Worm (Caenorhabditis elegans) whole organism, late embryonic: ENCODE results near the gene ggtb-1.

Source experiments
- C08G9.2 ChIP-seq: sonication (generic microtip); optimal IDR thresholded peaks from 2 replicates; lab custom pipeline; 2016; ENCODE audit warnings: mild to moderate bottlenecking, missing genetic modification characterization, moderate library complexity, missing compliant biosample characterization
- K09A11.1 ChIP-seq: sonication (generic microtip); optimal IDR thresholded peaks from 2 replicates; lab custom pipeline; 2017; ENCODE audit warnings: antibody characterized with exemption, mild to moderate bottlenecking, missing genetic modification characterization, missing compliant biosample characterization; ENCODE audit not compliant: insufficient read depth
- ceh-14 ChIP-seq: sonication (generic microtip); optimal IDR thresholded peaks from 2 replicates; lab custom pipeline; 2016; ENCODE audit warnings: missing genotype, missing genetic modification characterization, missing compliant biosample characterization
- ceh-18 ChIP-seq: sonication (generic microtip); optimal IDR thresholded peaks from 2 replicates; lab custom pipeline; 2016; ENCODE audit warnings: missing genetic modification characterization, missing compliant biosample characterization
- ceh-22 ChIP-seq: sonication (generic microtip); optimal IDR thresholded peaks from 2 replicates; lab custom pipeline; 2017; ENCODE audit warnings: missing biosample characterization, missing genetic modification characterization
- ceh-30 ChIP-seq: fragments of 150-350 bp; optimal IDR thresholded peaks from 2 replicates; lab custom pipeline; 2014; ENCODE audit warnings: missing biosample characterization, missing genetic modification characterization
- ceh-34 ChIP-seq: sonication (generic microtip); optimal IDR thresholded peaks from 2 replicates; lab custom pipeline; 2016; ENCODE audit warnings: mild to moderate bottlenecking, missing genetic modification characterization, missing compliant biosample characterization
- ceh-45 ChIP-seq: fragments of 200-800 bp; sonication (Bioruptor generic); IDR thresholded peaks from 2 replicates; pipeline ENCODE4 v1.3.6; 2022; ENCODE audit warnings: missing genetic modification reagents, missing genetic modification characterization, missing compliant biosample characterization
- ceh-6 ChIP-seq: fragments of 200-800 bp; sonication (Bioruptor generic); optimal IDR thresholded peaks from 2 replicates; lab custom pipeline; 2018; ENCODE audit warnings: mild to moderate bottlenecking, missing genetic modification characterization, missing compliant biosample characterization
- ceh-9 ChIP-seq: sonication (generic microtip); optimal IDR thresholded peaks from 2 replicates; lab custom pipeline; 2016; ENCODE audit warnings: mild to moderate bottlenecking, missing genetic modification characterization, inconsistent platforms, missing compliant biosample characterization
- che-1 ChIP-seq: sonication (generic microtip); optimal IDR thresholded peaks from 2 replicates; lab custom pipeline; 2016; ENCODE audit warnings: mild to moderate bottlenecking, missing genetic modification characterization, missing compliant biosample characterization
- dmd-4 ChIP-seq: sonication (generic microtip); optimal IDR thresholded peaks from 2 replicates; lab custom pipeline; 2016; ENCODE audit warnings: borderline replicate concordance, missing genetic modification characterization, missing compliant biosample characterization
- dve-1 ChIP-seq: sonication (generic microtip); optimal IDR thresholded peaks from 2 replicates; lab custom pipeline; 2017; ENCODE audit warnings: antibody characterized with exemption, mild to moderate bottlenecking, missing genetic modification characterization, missing compliant biosample characterization
- elt-2 ChIP-seq: sonication (generic microtip); optimal IDR thresholded peaks from 2 replicates; lab custom pipeline; 2016; ENCODE audit warnings: missing genetic modification reagents, missing genetic modification characterization, missing compliant biosample characterization
- elt-4 ChIP-seq: sonication (generic microtip); optimal IDR thresholded peaks from 2 replicates; lab custom pipeline; 2016; ENCODE audit warnings: missing genetic modification characterization, missing compliant biosample characterization
- ets-4 ChIP-seq: sonication (generic microtip); optimal IDR thresholded peaks from 2 replicates; lab custom pipeline; 2016; ENCODE audit warnings: missing genetic modification characterization, missing compliant biosample characterization
- eyg-1 ChIP-seq: sonication (generic microtip); optimal IDR thresholded peaks from 2 replicates; lab custom pipeline; 2016; ENCODE audit warnings: missing genotype, missing genetic modification characterization, missing compliant biosample characterization
- fax-1 ChIP-seq: sonication (generic microtip); optimal IDR thresholded peaks from 2 replicates; lab custom pipeline; 2016; ENCODE audit warnings: missing genotype, missing genetic modification characterization, missing compliant biosample characterization
- fkh-10 ChIP-seq: fragments of 150-350 bp; optimal IDR thresholded peaks from 2 replicates; lab custom pipeline; 2014; ENCODE audit warnings: missing biosample characterization, missing genetic modification reagents, missing genetic modification characterization
- fkh-6 ChIP-seq: sonication (generic microtip); optimal IDR thresholded peaks from 2 replicates; lab custom pipeline; 2016; ENCODE audit warnings: missing genetic modification characterization, missing compliant biosample characterization
- gmeb-2 ChIP-seq: sonication (generic microtip); optimal IDR thresholded peaks from 2 replicates; lab custom pipeline; 2016; ENCODE audit warnings: missing genetic modification characterization, inconsistent platforms, missing compliant biosample characterization
- hlh-13 ChIP-seq: fragments of 200-800 bp; sonication (Bioruptor generic); optimal IDR thresholded peaks from 2 replicates; lab custom pipeline; 2018; ENCODE audit warnings: mild to moderate bottlenecking, missing genetic modification characterization, missing compliant biosample characterization
- hlh-30 ChIP-seq: sonication (generic microtip); optimal IDR thresholded peaks from 2 replicates; lab custom pipeline; 2017; ENCODE audit warnings: antibody characterized with exemption, missing genetic modification characterization, missing compliant biosample characterization; ENCODE audit not compliant: insufficient read depth
- hlh-8 ChIP-seq: sonication (generic microtip); optimal IDR thresholded peaks from 2 replicates; lab custom pipeline; 2016; ENCODE audit warnings: missing genotype, missing genetic modification characterization, missing compliant biosample characterization
- lim-6 ChIP-seq: sonication (generic microtip); optimal IDR thresholded peaks from 2 replicates; lab custom pipeline; 2016; ENCODE audit warnings: missing genetic modification characterization, missing compliant biosample characterization
- lin-11 ChIP-seq: fragments of 200-800 bp; sonication (Bioruptor generic); optimal IDR thresholded peaks from 2 replicates; lab custom pipeline; 2018; ENCODE audit warnings: mild to moderate bottlenecking, missing genetic modification characterization, missing compliant biosample characterization
- madf-2 ChIP-seq: sonication (generic microtip); optimal IDR thresholded peaks from 2 replicates; lab custom pipeline; 2017; ENCODE audit warnings: missing genetic modification characterization, missing compliant biosample characterization
- nfya-1 ChIP-seq: sonication (generic microtip); optimal IDR thresholded peaks from 2 replicates; lab custom pipeline; 2017; ENCODE audit warnings: missing genetic modification characterization, mild to moderate bottlenecking, missing compliant biosample characterization, antibody characterized with exemption, moderate library complexity
- nhr-232 ChIP-seq: sonication (generic microtip); optimal IDR thresholded peaks from 2 replicates; lab custom pipeline; 2016; ENCODE audit warnings: missing genetic modification characterization, missing compliant biosample characterization
- odd-2 ChIP-seq: sonication (generic microtip); optimal IDR thresholded peaks from 2 replicates; lab custom pipeline; 2017; ENCODE audit warnings: antibody characterized with exemption, mild to moderate bottlenecking, missing genetic modification characterization, missing compliant biosample characterization
- pag-3 ChIP-seq: sonication (generic microtip); optimal IDR thresholded peaks from 2 replicates; lab custom pipeline; 2016; ENCODE audit warnings: missing compliant biosample characterization, missing genetic modification characterization, borderline replicate concordance
- pat-9 ChIP-seq: fragments of 200-800 bp; sonication (Bioruptor generic); optimal IDR thresholded peaks from 2 replicates; lab custom pipeline; 2018; ENCODE audit warnings: mild to moderate bottlenecking, missing genetic modification characterization, moderate library complexity, missing compliant biosample characterization
- pax-1 ChIP-seq: fragments of 150-350 bp; optimal IDR thresholded peaks from 2 replicates; lab custom pipeline; 2014; ENCODE audit warnings: missing biosample characterization, missing genetic modification characterization
- pha-2 ChIP-seq: sonication (generic microtip); optimal IDR thresholded peaks from 2 replicates; lab custom pipeline; 2017; ENCODE audit warnings: mild to moderate bottlenecking, missing genetic modification characterization, missing compliant biosample characterization
- pha-4 ChIP-seq: fragments of 150-350 bp; optimal IDR thresholded peaks from 2 replicates; lab custom pipeline; 2018; ENCODE audit warnings: missing biosample characterization, missing genetic modification reagents, missing genetic modification characterization
- pqm-1 ChIP-seq: sonication (generic microtip); optimal IDR thresholded peaks from 2 replicates; lab custom pipeline; 2016; ENCODE audit warnings: missing genetic modification characterization, missing compliant biosample characterization
- ref-2 ChIP-seq: sonication (generic microtip); optimal IDR thresholded peaks from 2 replicates; lab custom pipeline; 2016; ENCODE audit warnings: missing genetic modification characterization, missing compliant biosample characterization
- rnt-1 ChIP-seq: sonication (generic microtip); optimal IDR thresholded peaks from 2 replicates; lab custom pipeline; 2016; ENCODE audit warnings: missing genetic modification characterization, missing compliant biosample characterization
- sox-2 ChIP-seq: fragments of 200-800 bp; sonication (Bioruptor generic); IDR thresholded peaks from 2 replicates; pipeline ENCODE4 v1.3.6; 2022; ENCODE audit warnings: missing genetic modification reagents, missing genetic modification characterization, missing compliant biosample characterization
- sox-4 ChIP-seq: sonication (generic microtip); optimal IDR thresholded peaks from 2 replicates; lab custom pipeline; 2017; ENCODE audit warnings: mild to moderate bottlenecking, missing genetic modification characterization, inconsistent platforms, missing compliant biosample characterization
- tbx-7 ChIP-seq: sonication (generic microtip); optimal IDR thresholded peaks from 2 replicates; lab custom pipeline; 2016; ENCODE audit warnings: missing genotype, missing genetic modification characterization, missing compliant biosample characterization
- unc-3 ChIP-seq, 2 experiments: fragments of 200-800 bp in 1 of 2; sonication (Bioruptor generic) in 1 of 2; sonication (generic microtip) in 1 of 2; conservative IDR thresholded peaks in 1 of 2; optimal IDR thresholded peaks in 1 of 2; 2 replicates each; pipeline versions ENCODE4 v1.3.6 to Lab custom; 2016 to 2022; ENCODE audit warnings: missing compliant biosample characterization in 2 of 2, missing genetic modification characterization in 2 of 2, missing genetic modification reagents in 1 of 2
- unc-86 ChIP-seq: sonication (generic microtip); optimal IDR thresholded peaks from 2 replicates; lab custom pipeline; 2016; ENCODE audit warnings: missing genetic modification characterization, missing compliant biosample characterization
- zip-5 ChIP-seq: sonication (generic microtip); optimal IDR thresholded peaks from 2 replicates; lab custom pipeline; 2016; ENCODE audit warnings: missing genetic modification characterization, missing compliant biosample characterization

The ggtb-1 gene

DNA sequence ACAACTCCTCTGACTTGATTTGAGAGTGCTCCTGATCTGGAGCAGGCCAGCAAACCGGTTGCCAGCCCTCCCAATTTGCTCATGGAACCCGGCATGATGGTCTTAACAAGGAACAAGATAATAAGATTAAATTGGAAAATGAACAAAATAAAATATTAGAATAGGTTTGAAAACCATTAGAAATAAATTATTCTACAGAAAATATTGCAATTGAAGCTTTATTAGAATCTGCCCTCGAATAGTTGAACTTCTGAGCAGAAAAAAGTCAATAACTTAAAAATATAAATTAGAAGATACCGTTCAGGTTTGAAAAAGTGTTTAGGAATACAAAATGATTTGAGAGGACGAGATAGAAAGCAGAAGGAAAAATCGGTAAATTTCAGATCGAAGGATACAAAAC lies 25.1 kb downstream of the ggtb-1 start, which contains the start of gene nuo-4:
Gene nuo-4, minus strand, starts transcription at position 101 of the 400 bp plus-strand sequence.
- TF ChIP-seq unc-86 (tag; lab: Kevin White, UChicago) (no peak), sox-4 (tag; lab: Kevin White, UChicago) (no peak), pqm-1 (tag; lab: Kevin White, UChicago) (no peak)

DNA sequence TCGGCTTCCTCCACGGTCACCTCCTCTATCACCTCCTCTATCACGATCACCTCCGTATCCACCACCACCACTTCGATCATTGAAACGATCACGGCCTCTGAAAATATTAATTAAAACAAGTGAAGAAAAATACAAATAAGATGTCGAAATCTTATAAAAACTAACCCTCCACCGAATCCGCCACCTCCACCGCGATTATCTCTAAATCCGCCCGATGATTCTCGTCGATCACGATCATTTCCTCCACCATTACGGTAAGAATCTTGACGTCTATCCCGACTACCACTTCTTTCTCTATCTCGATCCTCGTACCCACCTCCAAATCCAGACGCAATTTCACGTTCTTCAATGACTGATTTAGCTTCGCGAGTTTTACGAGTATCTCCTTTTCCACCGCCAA lies 25.7 kb downstream of the ggtb-1 start:
- no peak for TF ChIP-seq pax-1 (tag; lab: Kevin White, UChicago)
- no peak for TF ChIP-seq eyg-1 (tag; lab: Kevin White, UChicago)
- TF ChIP-seq rnt-1 = no peak
- no peak for TF ChIP-seq tbx-7
- no peak for TF ChIP-seq unc-3 (GFP tag; conservative IDR thresholded peaks at IDR 0.05; lab: Robert Waterston, UW)
- no peak for TF ChIP-seq unc-3 (tag; optimal IDR thresholded peaks at IDR 0.05; lab: Kevin White, UChicago)
- no peak for TF ChIP-seq hlh-13
- TF ChIP-seq ceh-6 (GFP tag; lab: Kevin White, UChicago) = no peak
- no peak for TF ChIP-seq elt-4
- no peak for TF ChIP-seq pha-4
- TF ChIP-seq zip-5 (tag; lab: Kevin White, UChicago) = no peak
- TF ChIP-seq pha-2 = no peak

DNA sequence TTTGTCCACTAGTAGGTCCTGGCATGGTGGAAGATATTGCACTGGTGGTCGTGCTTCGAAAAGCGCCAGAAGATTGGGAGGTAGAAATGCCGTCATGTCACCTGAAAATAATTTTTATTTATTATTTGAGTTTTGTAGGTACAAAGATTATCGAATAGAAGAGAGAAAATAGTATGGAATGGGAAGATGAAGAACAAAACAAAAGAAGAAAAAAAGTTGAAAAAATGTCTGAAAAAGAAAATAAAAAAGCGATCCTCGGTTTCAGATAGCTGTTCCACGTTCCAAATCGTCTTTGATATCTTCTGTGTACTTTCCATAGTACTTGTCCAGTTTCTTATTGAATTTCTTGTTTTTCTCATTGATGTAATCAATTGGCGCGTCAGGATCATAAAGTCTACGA lies 27.5 kb downstream of the ggtb-1 start, which contains the start of gene rnp-7:
Gene rnp-7, minus strand, starts transcription at position 101 of the 400 bp plus-strand sequence.
- no peak for TF ChIP-seq ceh-9 (tag; lab: Kevin White, UChicago)
- TF ChIP-seq ceh-30 (tag; lab: Kevin White, UChicago) = no peak
- no peak for TF ChIP-seq ceh-18 (tag; lab: Kevin White, UChicago)
- no peak for TF ChIP-seq pat-9 (tag; lab: Kevin White, UChicago)
- TF ChIP-seq tbx-7 = no peak
- TF ChIP-seq pag-3 (tag; lab: Kevin White, UChicago) = no peak
- no peak for TF ChIP-seq elt-2 (tag; lab: Kevin White, UChicago)
- TF ChIP-seq ceh-14 (tag; lab: Kevin White, UChicago) = no peak
- no peak for TF ChIP-seq zip-5 (tag; lab: Kevin White, UChicago)
- TF ChIP-seq C08G9.2 (tag; lab: Kevin White, UChicago) = no peak
- no peak for TF ChIP-seq pax-1 (tag; lab: Kevin White, UChicago)
- TF ChIP-seq odd-2 = no peak
- no peak for TF ChIP-seq fkh-6 (tag; lab: Kevin White, UChicago)

DNA sequence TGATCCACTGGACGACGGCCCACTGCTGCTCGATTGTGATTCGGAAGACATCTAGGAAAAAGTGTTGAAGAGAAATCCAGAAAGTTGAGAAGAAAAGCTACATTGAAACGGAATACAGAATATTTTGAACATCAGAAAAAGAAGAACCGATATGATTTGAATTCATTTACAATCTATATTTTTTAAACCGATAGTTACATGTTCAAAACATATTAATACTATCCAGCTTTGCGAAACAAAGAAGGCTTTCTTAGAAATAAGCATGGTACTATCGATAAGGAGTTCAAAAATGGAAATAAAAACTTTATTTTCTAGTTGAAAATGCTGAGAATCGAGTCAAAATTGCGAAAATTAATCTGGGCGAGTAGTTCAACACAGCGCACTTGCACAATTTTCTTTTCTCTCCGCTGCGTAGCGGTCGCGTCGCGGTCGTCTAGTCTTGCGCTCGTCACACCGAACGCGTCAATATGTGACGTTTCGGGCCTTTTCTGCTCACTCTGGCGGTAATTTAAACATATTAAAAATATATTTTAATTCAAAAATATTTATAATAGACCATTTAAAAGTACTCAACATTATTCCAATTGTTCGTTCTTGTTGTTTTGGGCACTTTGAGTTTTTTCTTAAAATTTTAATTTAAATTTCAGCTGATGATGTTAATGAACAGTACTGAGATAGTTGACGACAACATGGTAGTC lies 28.6 kb downstream of the ggtb-1 start, which contains the start of the genes syf-2 and K04G7.1:
Gene syf-2, minus strand, starts transcription at position 51 of the 698 bp plus-strand sequence.
Gene K04G7.1, plus strand, starts transcription at position 648 of the 698 bp plus-strand sequence.
- TF ChIP-seq lin-11 = no peak
- TF ChIP-seq hlh-8 = no peak
- TF ChIP-seq fax-1 (tag; lab: Kevin White, UChicago) = no peak
- TF ChIP-seq ceh-45 (GFP tag; lab: Robert Waterston, UW) = no peak
- TF ChIP-seq ceh-18 (tag; lab: Kevin White, UChicago) = peak; percentile 26
- no peak for TF ChIP-seq pax-1 (tag; lab: Kevin White, UChicago)
- peak; percentile 70 for TF ChIP-seq hlh-30 (tag; lab: Kevin White, UChicago)
- no peak for TF ChIP-seq sox-2 (GFP tag; lab: Robert Waterston, UW)
- TF ChIP-seq dmd-4 = no peak
- TF ChIP-seq madf-2 (tag; lab: Kevin White, UChicago) = no peak
- no peak for TF ChIP-seq ets-4 (tag; lab: Kevin White, UChicago)
- TF ChIP-seq unc-3 (GFP tag; conservative IDR thresholded peaks at IDR 0.05; lab: Robert Waterston, UW) = no peak
- TF ChIP-seq unc-3 (tag; optimal IDR thresholded peaks at IDR 0.05; lab: Kevin White, UChicago) = no peak
- no peak for TF ChIP-seq gmeb-2 (tag; lab: Kevin White, UChicago)
- no peak for TF ChIP-seq nhr-232 (tag; lab: Kevin White, UChicago)
- TF ChIP-seq pat-9 (tag; lab: Kevin White, UChicago) = no peak
- no peak for TF ChIP-seq che-1
- no peak for TF ChIP-seq ceh-9 (tag; lab: Kevin White, UChicago)
- peak; percentile 53 for TF ChIP-seq dve-1 (tag; lab: Kevin White, UChicago)
- TF ChIP-seq lim-6 (tag; lab: Kevin White, UChicago) = no peak
- TF ChIP-seq ref-2 (tag; lab: Kevin White, UChicago) = peak; percentile 28
- peak; percentile 78 for TF ChIP-seq nfya-1 (tag; lab: Kevin White, UChicago)
- TF ChIP-seq elt-4 = no peak
- no peak for TF ChIP-seq ceh-22 (tag; lab: Kevin White, UChicago)
- TF ChIP-seq ceh-34 (tag; lab: Kevin White, UChicago) = peak; percentile 57
- TF ChIP-seq fkh-10 = no peak
- TF ChIP-seq odd-2 = no peak
- TF ChIP-seq fkh-6 (tag; lab: Kevin White, UChicago) = no peak
- peak; percentile 42 for TF ChIP-seq K09A11.1 (tag; lab: Kevin White, UChicago)
- no peak for TF ChIP-seq zip-5 (tag; lab: Kevin White, UChicago)
